Worm (Caenorhabditis elegans): ENCODE measurements around the gene F09A5.3.

The F09A5.3 gene

DNA sequence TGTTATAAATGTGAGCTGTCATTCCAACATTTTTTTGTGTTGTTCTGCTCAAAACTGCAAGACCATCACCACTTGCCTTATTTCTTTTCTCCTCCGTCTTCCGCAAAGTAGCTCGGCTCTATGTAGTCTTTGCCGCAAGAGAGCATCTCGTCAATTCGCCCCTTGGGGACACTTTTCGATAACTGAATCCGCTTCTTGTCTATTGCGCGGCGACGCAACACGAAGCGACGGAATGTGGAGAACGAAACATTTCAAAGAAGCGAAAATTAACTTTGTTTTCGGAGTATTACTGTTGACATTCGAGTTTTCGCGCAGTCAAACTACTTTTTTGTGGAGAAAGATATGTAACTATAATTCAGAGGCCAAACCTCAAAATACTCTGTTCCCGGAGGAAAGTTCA is 56.7 kb downstream of the F09A5.3 start:
- TF ChIP-seq dao-5 (tag; optimal IDR thresholded peaks at IDR 0.05) (no peak), him-1 (tag; optimal IDR thresholded peaks at IDR 0.05) (no peak), W03F9.2 (tag; optimal IDR thresholded peaks at IDR 0.05) (no peak)

- TF ChIP-seq dao-5 (tag; optimal IDR thresholded peaks at IDR 0.05) (no peak), him-1 (tag; optimal IDR thresholded peaks at IDR 0.05) (no peak), W03F9.2 (tag; optimal IDR thresholded peaks at IDR 0.05) (no peak)
These were observed 58.9 kb downstream of the F09A5.3 start for ce11 chrX:13200312-13200711.

ce11 chrX:13201401-13201800 is 60.0 kb downstream of the F09A5.3 start, which contains the start of gene unc-9:
Gene unc-9, plus strand, starts transcription at chrX:13201770.
- TF ChIP-seq W03F9.2 (tag; optimal IDR thresholded peaks at IDR 0.05) (no peak), dao-5 (tag; optimal IDR thresholded peaks at IDR 0.05) (no peak), him-1 (tag; optimal IDR thresholded peaks at IDR 0.05) (no peak)

- TF ChIP-seq him-1 (tag; optimal IDR thresholded peaks at IDR 0.05), result no peak
- TF ChIP-seq W03F9.2 (tag; optimal IDR thresholded peaks at IDR 0.05), result no peak
- TF ChIP-seq dao-5 (tag; optimal IDR thresholded peaks at IDR 0.05), result no peak
These were observed 60.9 kb downstream of the F09A5.3 start for ce11 chrX:13202312-13202711.
